Worm (Caenorhabditis elegans): ENCODE data around the gene glb-32.

The glb-32 gene

ce11 chrV:5088311-5088710, 1.0 kb downstream of the glb-32 start (continued):
- no peak for TF ChIP-seq nhr-90 (tag; optimal IDR thresholded peaks at IDR 0.05; ENCODE audit: poor library complexity)
- no peak for TF ChIP-seq efl-3 (GFP tag; optimal IDR thresholded peaks at IDR 0.05)
- TF ChIP-seq egl-27 (tag; optimal IDR thresholded peaks at IDR 0.05): no peak
- TF ChIP-seq C16A3.4 (tag; optimal IDR thresholded peaks at IDR 0.05): no peak
- no peak for TF ChIP-seq ama-1 (optimal IDR thresholded peaks at IDR 0.05)
- TF ChIP-seq alr-1 (tag; optimal IDR thresholded peaks at IDR 0.05; ENCODE audit: borderline replicate concordance): no peak
- no peak for TF ChIP-seq ces-1 (GFP tag; optimal IDR thresholded peaks at IDR 0.05)
- TF ChIP-seq nhr-28 (tag; optimal IDR thresholded peaks at IDR 0.05): no peak
- no peak for TF ChIP-seq nhr-20 (tag; optimal IDR thresholded peaks at IDR 0.05)
- TF ChIP-seq mef-2 (tag; optimal IDR thresholded peaks at IDR 0.05): no peak
- TF ChIP-seq nhr-76 (tag; optimal IDR thresholded peaks at IDR 0.05): no peak
- TF ChIP-seq ceh-82 (tag; optimal IDR thresholded peaks at IDR 0.05): no peak
- TF ChIP-seq skn-1 (tag; optimal IDR thresholded peaks at IDR 0.05): no peak
- TF ChIP-seq egl-13 (tag; optimal IDR thresholded peaks at IDR 0.05): peak; percentile 22
- no peak for TF ChIP-seq aly-2 (tag; optimal IDR thresholded peaks at IDR 0.05)
- TF ChIP-seq hlh-17 (GFP tag; optimal IDR thresholded peaks at IDR 0.05; ENCODE audit: borderline replicate concordance): no peak

ce11 chrV:5086919-5087404, 2.4 kb downstream of the glb-32 start, which contains the start of gene Y58A7A.5:
TSS of gene Y58A7A.5 (minus strand) at chrV:5086969.
- TF ChIP-seq sptf-1 (tag; optimal IDR thresholded peaks at IDR 0.05): no peak
- TF ChIP-seq fos-1 (tag; optimal IDR thresholded peaks at IDR 0.05): no peak
- TF ChIP-seq irx-1 (tag; optimal IDR thresholded peaks at IDR 0.05): no peak
- TF ChIP-seq ceh-8 (GFP tag; optimal IDR thresholded peaks at IDR 0.05): no peak
- TF ChIP-seq pax-3 (tag; optimal IDR thresholded peaks at IDR 0.05): no peak
- TF ChIP-seq zip-4 (GFP tag; optimal IDR thresholded peaks at IDR 0.05): peak; percentile 66
- TF ChIP-seq dpl-1 (GFP tag; optimal IDR thresholded peaks at IDR 0.05): no peak
- TF ChIP-seq fkh-4 (tag; optimal IDR thresholded peaks at IDR 0.05; ENCODE audit: borderline replicate concordance): no peak
- TF ChIP-seq lin-35 (GFP tag; optimal IDR thresholded peaks at IDR 0.05): no peak
- TF ChIP-seq elt-3 (tag; optimal IDR thresholded peaks at IDR 0.05): no peak
- peak; percentile 20 for TF ChIP-seq tbx-2 (tag; optimal IDR thresholded peaks at IDR 0.05)
- TF ChIP-seq lin-14 (GFP tag; optimal IDR thresholded peaks at IDR 0.05): peak; percentile 66
- TF ChIP-seq elt-2 (tag; optimal IDR thresholded peaks at IDR 0.05): no peak
- TF ChIP-seq C16A3.4 (tag; optimal IDR thresholded peaks at IDR 0.05): no peak
- no peak for TF ChIP-seq lir-3 (tag; optimal IDR thresholded peaks at IDR 0.05; ENCODE audit: poor library complexity)
- TF ChIP-seq efl-3 (GFP tag; optimal IDR thresholded peaks at IDR 0.05): no peak
- no peak for TF ChIP-seq sup-37 (GFP tag; optimal IDR thresholded peaks at IDR 0.05)
- TF ChIP-seq tlp-1 (tag; optimal IDR thresholded peaks at IDR 0.05): no peak
- TF ChIP-seq vab-15 (tag; optimal IDR thresholded peaks at IDR 0.05): no peak
- TF ChIP-seq aly-2 (tag; optimal IDR thresholded peaks at IDR 0.05): no peak
- TF ChIP-seq aha-1 (tag; optimal IDR thresholded peaks at IDR 0.05): no peak
- TF ChIP-seq hlh-4 (tag; optimal IDR thresholded peaks at IDR 0.05): no peak
- peak; percentile 85 for TF ChIP-seq nhr-19 (GFP tag; conservative IDR thresholded peaks at IDR 0.05)
- TF ChIP-seq nhr-77 (tag; optimal IDR thresholded peaks at IDR 0.05): no peak
- TF ChIP-seq nhr-76 (tag; optimal IDR thresholded peaks at IDR 0.05): no peak
- no peak for TF ChIP-seq alr-1 (tag; optimal IDR thresholded peaks at IDR 0.05; ENCODE audit: borderline replicate concordance)
- no peak for TF ChIP-seq unc-62 (GFP tag; optimal IDR thresholded peaks at IDR 0.05)
- no peak for TF ChIP-seq nhr-20 (tag; optimal IDR thresholded peaks at IDR 0.05)
- TF ChIP-seq ama-1 (optimal IDR thresholded peaks at IDR 0.05): no peak
- TF ChIP-seq sox-4 (tag; optimal IDR thresholded peaks at IDR 0.05): no peak
- peak; percentile 59 for TF ChIP-seq dsc-1 (tag; optimal IDR thresholded peaks at IDR 0.05)
- no peak for TF ChIP-seq snu-23 (GFP tag; optimal IDR thresholded peaks at IDR 0.05)
- peak; percentile 4 for TF ChIP-seq unc-86 (tag; optimal IDR thresholded peaks at IDR 0.05)
- peak; percentile 87 for TF ChIP-seq skn-1 (tag; optimal IDR thresholded peaks at IDR 0.05)
- TF ChIP-seq nhr-84 (tag; optimal IDR thresholded peaks at IDR 0.05): no peak
- no peak for TF ChIP-seq hpl-2 (GFP tag; optimal IDR thresholded peaks at IDR 0.05)
- no peak for TF ChIP-seq mab-9 (GFP tag; IDR thresholded peaks at IDR 0.05)
- TF ChIP-seq lin-13 (GFP tag; optimal IDR thresholded peaks at IDR 0.05): no peak
- TF ChIP-seq nhr-71 (tag; optimal IDR thresholded peaks at IDR 0.05): peak; percentile 45
- TF ChIP-seq ceh-88 (GFP tag; IDR thresholded peaks at IDR 0.05): no peak
- TF ChIP-seq nhr-12 (tag; optimal IDR thresholded peaks at IDR 0.05): no peak
- no peak for TF ChIP-seq fkh-8 (tag; optimal IDR thresholded peaks at IDR 0.05)
- TF ChIP-seq nhr-28 (tag; optimal IDR thresholded peaks at IDR 0.05): no peak
